Worm (Caenorhabditis elegans) whole organism, L2 larva: ENCODE results near the gene clec-122.
"Not testable (repeated sequence)": the region's sequence is repeated elsewhere in the genome, so short reads cannot be mapped to it uniquely, and the experiment has no call there.

ENCODE experiments used
- C34F6.9 ChIP-seq: fragments of 150-350 bp; optimal IDR thresholded peaks from 2 replicates; lab custom pipeline; 2014; ENCODE audit warnings: missing biosample characterization, missing genetic modification characterization
- F13H6.1 ChIP-seq: sonication (generic microtip); optimal IDR thresholded peaks from 2 replicates; lab custom pipeline; 2016; ENCODE audit warnings: missing genetic modification characterization, missing compliant biosample characterization
- Y55F3AM.14 ChIP-seq: fragments of 200-800 bp; sonication (Bioruptor generic); optimal IDR thresholded peaks from 2 replicates; lab custom pipeline; 2018; ENCODE audit warnings: mild to moderate bottlenecking, missing genetic modification characterization, missing compliant biosample characterization
- alr-1 ChIP-seq: fragments of 150-350 bp; optimal IDR thresholded peaks from 2 replicates; lab custom pipeline; 2014; ENCODE audit warnings: missing biosample characterization, missing genetic modification characterization
- ama-1 ChIP-seq: fragments of 150-350 bp; optimal IDR thresholded peaks from 2 replicates; lab custom pipeline; 2018; ENCODE audit warnings: inconsistent platforms
- crh-2 ChIP-seq: sonication (generic microtip); optimal IDR thresholded peaks from 2 replicates; lab custom pipeline; 2017; ENCODE audit warnings: missing biosample characterization, missing genetic modification characterization
- egl-27 ChIP-seq: sonication (generic microtip); optimal IDR thresholded peaks from 3 replicates; lab custom pipeline; 2017; ENCODE audit warnings: missing biosample characterization, missing genetic modification reagents, missing genetic modification characterization
- elt-1 ChIP-seq: fragments of 150-350 bp; optimal IDR thresholded peaks from 2 replicates; lab custom pipeline; 2014; ENCODE audit warnings: missing biosample characterization, missing genetic modification characterization
- gmeb-1 ChIP-seq: fragments of 150-350 bp; optimal IDR thresholded peaks from 2 replicates; lab custom pipeline; 2014; ENCODE audit warnings: missing biosample characterization, missing genetic modification characterization
- lin-39 ChIP-seq: fragments of 150-350 bp; optimal IDR thresholded peaks from 2 replicates; lab custom pipeline; 2014; ENCODE audit warnings: missing biosample characterization, missing genetic modification reagents, missing genetic modification characterization
- lsy-2 ChIP-seq, 2 experiments: fragments of 150-350 bp in 1 of 2; sonication (generic microtip) in 1 of 2; optimal IDR thresholded peaks; 2 replicates each; lab custom pipeline; 2014 to 2017; ENCODE audit warnings: missing biosample characterization in 2 of 2, missing genetic modification characterization in 2 of 2
- mab-5 ChIP-seq: fragments of 150-350 bp; optimal IDR thresholded peaks from 2 replicates; lab custom pipeline; 2014; ENCODE audit warnings: missing biosample characterization, missing genetic modification characterization
- mdl-1 ChIP-seq, 2 experiments: fragments of 150-350 bp in 1 of 2; sonication (generic microtip) in 1 of 2; optimal IDR thresholded peaks; 2 replicates each; lab custom pipeline; 2017; ENCODE audit warnings: missing biosample characterization in 2 of 2, missing genetic modification characterization in 2 of 2
- nhr-11 ChIP-seq: fragments of 150-350 bp; optimal IDR thresholded peaks from 2 replicates; lab custom pipeline; 2014; ENCODE audit warnings: missing biosample characterization, missing genetic modification characterization
- nhr-129 ChIP-seq: fragments of 150-350 bp; optimal IDR thresholded peaks from 2 replicates; lab custom pipeline; 2014; ENCODE audit warnings: missing biosample characterization, missing genetic modification characterization
- nhr-237 ChIP-seq: fragments of 150-350 bp; optimal IDR thresholded peaks from 2 replicates; lab custom pipeline; 2014; ENCODE audit warnings: missing biosample characterization, missing genetic modification characterization
- nhr-6 ChIP-seq: fragments of 150-350 bp; optimal IDR thresholded peaks from 2 replicates; lab custom pipeline; 2014; ENCODE audit warnings: missing biosample characterization, missing genetic modification characterization
- nhr-77 ChIP-seq: fragments of 150-350 bp; optimal IDR thresholded peaks from 2 replicates; lab custom pipeline; 2014; ENCODE audit warnings: missing biosample characterization, missing genetic modification characterization
- skn-1 ChIP-seq: sonication (generic microtip); optimal IDR thresholded peaks from 2 replicates; lab custom pipeline; 2017; ENCODE audit warnings: missing biosample characterization, missing genetic modification characterization
- sma-9 ChIP-seq, 2 experiments: fragments of 150-350 bp in 1 of 2; sonication (generic microtip) in 1 of 2; optimal IDR thresholded peaks; 2 replicates each; lab custom pipeline; 2014 to 2016; ENCODE audit warnings: missing genetic modification characterization in 2 of 2, mild to moderate bottlenecking in 1 of 2, missing biosample characterization in 1 of 2, missing compliant biosample characterization in 1 of 2, missing genetic modification reagents in 1 of 2, moderate library complexity in 1 of 2
- snpc-4 ChIP-seq: fragments of 150-350 bp; optimal IDR thresholded peaks from 2 replicates; lab custom pipeline; 2014; ENCODE audit warnings: missing biosample characterization, missing genetic modification characterization
- unc-55 ChIP-seq: fragments of 150-350 bp; sonication (generic microtip); optimal IDR thresholded peaks from 3 replicates; lab custom pipeline; 2014; ENCODE audit warnings: missing biosample characterization, missing genetic modification reagents, missing genetic modification characterization
- ztf-1 ChIP-seq: fragments of 200-800 bp; sonication (Bioruptor generic); conservative IDR thresholded peaks from 2 replicates; pipeline ENCODE4 v1.3.6; 2022; ENCODE audit warnings: missing genetic modification characterization, missing compliant biosample characterization
- ztf-11 ChIP-seq: sonication (generic microtip); optimal IDR thresholded peaks from 2 replicates; lab custom pipeline; 2017; ENCODE audit warnings: missing biosample characterization, missing genetic modification characterization
- ztf-4 ChIP-seq: fragments of 150-350 bp; optimal IDR thresholded peaks from 2 replicates; lab custom pipeline; 2014; ENCODE audit warnings: missing biosample characterization, missing genetic modification characterization

The clec-122 gene

ce11 chrII:3113934-3114333, 8.1 kb downstream of the clec-122 start, which contains the start of gene clec-123:
Gene clec-123 (plus strand): TSS chrII:3114234.
- TF ChIP-seq egl-27 (tag; lab: Kevin White, UChicago), result no peak
- no peak for TF ChIP-seq ama-1 (lab: Kevin White, UChicago)
- TF ChIP-seq gmeb-1 (tag; lab: Kevin White, UChicago), result no peak
- TF ChIP-seq alr-1, result no peak
- TF ChIP-seq C34F6.9, result no peak
- TF ChIP-seq skn-1, result no peak
- no peak for TF ChIP-seq elt-1 (tag; lab: Kevin White, UChicago)
- TF ChIP-seq ztf-4 (tag; lab: Kevin White, UChicago), result no peak

- TF ChIP-seq mab-5, result no peak
- TF ChIP-seq crh-2 (tag; lab: Kevin White, UChicago), result no peak
Observed at ce11 chrII:3117471-3117870, 11.6 kb downstream of the clec-122 start, which contains the start of gene T10D4.7. Gene T10D4.7 (plus strand): TSS chrII:3117771.

- TF ChIP-seq C34F6.9 (peak; percentile 72), nhr-129 (peak; percentile 25), egl-27 (tag; lab: Kevin White, UChicago) (no peak), crh-2 (tag; lab: Kevin White, UChicago) (peak; percentile 30), unc-55 (GFP tag; lab: Kevin White, UChicago) (peak; percentile 28), mdl-1 (tag; optimal IDR thresholded peaks at IDR 0.05; lab: Kevin White, UChicago) (no peak)
- TF ChIP-seq, all 48 proteins: peak for 4
Observed at ce11 chrII:3118907-3119382, 13.1 kb downstream of the clec-122 start, which contains the start of gene T10D4.6. Gene T10D4.6 (plus strand): TSS chrII:3119332.

ce11 chrII:3123206-3123605, 17.3 kb downstream of the clec-122 start, which contains the start of gene srh-71:
Gene srh-71 (plus strand): TSS chrII:3123506.
- TF ChIP-seq nhr-11 (tag; lab: Kevin White, UChicago), result no peak
- no peak for TF ChIP-seq nhr-77 (tag; lab: Kevin White, UChicago)
- no peak for TF ChIP-seq ztf-11 (tag; lab: Kevin White, UChicago)
- no peak for TF ChIP-seq mab-5
- TF ChIP-seq, all 48 proteins: peak for 0

- no peak for TF ChIP-seq lin-39 (tag; lab: Kevin White, UChicago)
Observed at ce11 chrII:3126341-3126740, 20.5 kb downstream of the clec-122 start, which contains the start of gene ins-19. Gene ins-19 (minus strand): TSS chrII:3126441.

- not testable (repeated sequence) for TF ChIP-seq nhr-11 (tag; lab: Kevin White, UChicago); snpc-4 (tag; lab: Kevin White, UChicago); ztf-1 (GFP tag; lab: Robert Waterston, UW)
- TF ChIP-seq, all 48 proteins: peak for 0; not testable (repeated sequence) for 48
Observed at ce11 chrII:3126741-3127140, 20.9 kb downstream of the clec-122 start, which contains the start of gene ins-31. Gene ins-31 (plus strand): TSS chrII:3127041.

- TF ChIP-seq sma-9 (GFP tag; optimal IDR thresholded peaks at IDR 0.05; lab: Kevin White, UChicago) (peak; percentile 7), sma-9 (tag; optimal IDR thresholded peaks at IDR 0.05; lab: Kevin White, UChicago) (no peak), unc-55 (GFP tag; lab: Kevin White, UChicago) (peak; percentile 16), nhr-6 (tag; lab: Kevin White, UChicago) (no peak)
Observed at ce11 chrII:3129007-3129406, 23.1 kb downstream of the clec-122 start, which contains the start of gene chil-24. Gene chil-24 (plus strand): TSS chrII:3129162.

ce11 chrII:3135293-3135692, 29.4 kb downstream of the clec-122 start:
- TF ChIP-seq crh-2 (tag; lab: Kevin White, UChicago), result no peak

- no peak for TF ChIP-seq Y55F3AM.14 (GFP tag; lab: Kevin White, UChicago)
- TF ChIP-seq nhr-237 (tag; lab: Kevin White, UChicago), result no peak
- TF ChIP-seq nhr-6 (tag; lab: Kevin White, UChicago), result no peak
- no peak for TF ChIP-seq elt-1 (tag; lab: Kevin White, UChicago)
- TF ChIP-seq lsy-2 (tag; optimal IDR thresholded peaks at IDR 0.05; lab: Kevin White, UChicago), result no peak
- TF ChIP-seq sma-9 (GFP tag; optimal IDR thresholded peaks at IDR 0.05; lab: Kevin White, UChicago), result no peak
- no peak for TF ChIP-seq sma-9 (tag; optimal IDR thresholded peaks at IDR 0.05; lab: Kevin White, UChicago)
- TF ChIP-seq gmeb-1 (tag; lab: Kevin White, UChicago), result no peak
- no peak for TF ChIP-seq F13H6.1
- no peak for TF ChIP-seq ztf-11 (tag; lab: Kevin White, UChicago)
- no peak for TF ChIP-seq egl-27 (tag; lab: Kevin White, UChicago)
Observed at ce11 chrII:3137804-3138203, 31.9 kb downstream of the clec-122 start, which contains the start of gene sri-54. Gene sri-54 (minus strand): TSS chrII:3137904.
